Fruit fly (Drosophila melanogaster) whole organism, embryonic: ENCODE results near the gene CG15027.

Source experiments
- CG10565 ChIP-seq: fragments of 200-800 bp; sonication (Bioruptor generic); optimal IDR thresholded peaks from 3 replicates; lab custom pipeline; 2016; ENCODE audit warnings: missing biosample characterization, mild to moderate bottlenecking, missing genetic modification characterization
- CG11560 ChIP-seq: fragments of 200-800 bp; sonication (Bioruptor generic); IDR thresholded peaks from 3 replicates; pipeline ENCODE4 v1.3.6; 2022; ENCODE audit warnings: missing biosample characterization, missing genetic modification characterization
- CG11723 ChIP-seq: fragments of 200-800 bp; sonication (Bioruptor generic); optimal IDR thresholded peaks from 2 replicates; lab custom pipeline; 2017; ENCODE audit warnings: missing biosample characterization, mild to moderate bottlenecking, missing genetic modification characterization
- CG12155 ChIP-seq: fragments of 200-800 bp; sonication (Bioruptor generic); optimal IDR thresholded peaks from 3 replicates; lab custom pipeline; 2016; ENCODE audit warnings: missing biosample characterization, missing genetic modification characterization
- CG14667 ChIP-seq: fragments of 200-800 bp; sonication (Bioruptor generic); IDR thresholded peaks from 2 replicates; pipeline ENCODE4 v1.3.6; 2022; ENCODE audit warnings: missing biosample characterization, missing genetic modification characterization
- CG14710 ChIP-seq: fragments of 200-800 bp; sonication (Bioruptor generic); optimal IDR thresholded peaks from 3 replicates; lab custom pipeline; 2019; ENCODE audit warnings: missing biosample characterization, mild to moderate bottlenecking, missing genetic modification characterization, moderate library complexity
- CG14860 ChIP-seq: fragments of 200-800 bp; sonication (Bioruptor generic); IDR thresholded peaks from 3 replicates; pipeline ENCODE4 v1.3.6; 2022; ENCODE audit warnings: missing biosample characterization, missing genetic modification characterization; ENCODE audit not compliant: partially characterized antibody
- CG1529 ChIP-seq: fragments of 200-800 bp; sonication (Bioruptor generic); optimal IDR thresholded peaks from 3 replicates; lab custom pipeline; 2018; ENCODE audit warnings: missing biosample characterization, missing genetic modification characterization
- CG31441 ChIP-seq: fragments of 200-800 bp; sonication (Bioruptor generic); IDR thresholded peaks from 2 replicates; pipeline ENCODE4 v1.3.6; 2022; ENCODE audit warnings: missing biosample characterization, missing genetic modification characterization
- CG3847 ChIP-seq: fragments of 200-800 bp; sonication (Bioruptor generic); IDR thresholded peaks from 2 replicates; pipeline ENCODE4 v1.3.6; 2022; ENCODE audit warnings: missing biosample characterization, missing genetic modification characterization
- CG4404 ChIP-seq: fragments of 200-800 bp; sonication (Bioruptor generic); IDR thresholded peaks from 2 replicates; pipeline ENCODE4 v1.3.6; 2022; ENCODE audit warnings: missing biosample characterization, missing genetic modification characterization
- CG4424 ChIP-seq: fragments of 200-800 bp; sonication (Bioruptor generic); optimal IDR thresholded peaks from 3 replicates; lab custom pipeline; 2016; ENCODE audit warnings: missing biosample characterization, missing genetic modification characterization
- CG4854 ChIP-seq: fragments of 200-800 bp; sonication (Bioruptor generic); optimal IDR thresholded peaks from 2 replicates; lab custom pipeline; 2016; ENCODE audit warnings: missing biosample characterization, missing genetic modification characterization, inconsistent platforms
- CG6272 ChIP-seq: fragments of 200-800 bp; sonication (Bioruptor generic); IDR thresholded peaks from 2 replicates; pipeline ENCODE4 v1.3.6; 2022; ENCODE audit warnings: missing biosample characterization, missing genetic modification characterization
- CG7556 ChIP-seq: fragments of 200-800 bp; sonication (Bioruptor generic); optimal IDR thresholded peaks from 2 replicates; lab custom pipeline; 2017; ENCODE audit warnings: missing biosample characterization, mild to moderate bottlenecking, missing genetic modification characterization
- CG8089 ChIP-seq: fragments of 200-800 bp; sonication (Bioruptor generic); optimal IDR thresholded peaks from 3 replicates; lab custom pipeline; 2016; ENCODE audit warnings: missing biosample characterization, missing genetic modification characterization
- CG8290 ChIP-seq, 3 experiments: fragments of 200-800 bp; sonication (Bioruptor generic); optimal IDR thresholded peaks; 2 replicates each; lab custom pipeline; 2016 to 2019; ENCODE audit warnings: missing biosample characterization in 3 of 3, missing genetic modification characterization in 3 of 3, mild to moderate bottlenecking in 2 of 3, moderate library complexity in 1 of 3
- CG8478 ChIP-seq: fragments of >200 bp; optimal IDR thresholded peaks from 2 replicates; lab custom pipeline; 2018
- CG8765 ChIP-seq: fragments of 200-800 bp; sonication (Bioruptor generic); IDR thresholded peaks from 2 replicates; pipeline ENCODE4 v1.3.6; 2022; ENCODE audit warnings: missing biosample characterization, missing genetic modification characterization
- CG9437 ChIP-seq: fragments of 200-800 bp; sonication (Bioruptor generic); optimal IDR thresholded peaks from 2 replicates; lab custom pipeline; 2018; ENCODE audit warnings: missing biosample characterization, mild to moderate bottlenecking, missing genetic modification characterization
- Deaf1 ChIP-seq: fragments of 200-800 bp; optimal IDR thresholded peaks from 3 replicates; lab custom pipeline; 2019; ENCODE audit warnings: missing biosample characterization, mild to moderate bottlenecking, missing genetic modification characterization, moderate library complexity
- Dek ChIP-seq: fragments of 200-800 bp; sonication (Bioruptor generic); optimal IDR thresholded peaks from 3 replicates; lab custom pipeline; 2019; ENCODE audit warnings: missing biosample characterization, mild to moderate bottlenecking, missing genetic modification characterization, moderate library complexity
- E2f2 ChIP-seq: fragments of 200-800 bp; sonication (Bioruptor generic); IDR thresholded peaks from 2 replicates; pipeline ENCODE4 v1.3.6; 2022; ENCODE audit warnings: missing biosample characterization, missing genetic modification characterization
- Ets97D ChIP-seq: fragments of 200-800 bp; sonication (Bioruptor generic); optimal IDR thresholded peaks from 3 replicates; lab custom pipeline; 2016; ENCODE audit warnings: missing biosample characterization, missing genetic modification characterization
- Max ChIP-seq: fragments of 200-800 bp; sonication (Bioruptor generic); optimal IDR thresholded peaks from 2 replicates; lab custom pipeline; 2016; ENCODE audit warnings: missing biosample characterization, mild to moderate bottlenecking, missing genetic modification characterization
- Poxn ChIP-seq: fragments of 200-800 bp; sonication (Bioruptor generic); IDR thresholded peaks from 2 replicates; pipeline ENCODE4 v1.3.6; 2022; ENCODE audit warnings: missing biosample characterization, missing genetic modification characterization
- Six4 ChIP-seq: fragments of 200-800 bp; sonication (Bioruptor generic); optimal IDR thresholded peaks from 2 replicates; lab custom pipeline; 2016; ENCODE audit warnings: missing biosample characterization, missing genetic modification characterization
- TFAM ChIP-seq: fragments of 200-800 bp; sonication (Bioruptor generic); optimal IDR thresholded peaks from 2 replicates; lab custom pipeline; 2017; ENCODE audit warnings: missing biosample characterization, missing genetic modification characterization, inconsistent platforms
- YL-1 ChIP-seq: fragments of 200-800 bp; sonication (Bioruptor generic); optimal IDR thresholded peaks from 3 replicates; lab custom pipeline; 2017; ENCODE audit warnings: missing biosample characterization, mild to moderate bottlenecking, missing genetic modification characterization
- cad ChIP-seq: fragments of >200 bp; optimal IDR thresholded peaks from 2 replicates; lab custom pipeline; 2017; ENCODE audit warnings: missing biosample characterization, missing genetic modification characterization
- cato ChIP-seq: fragments of 200-800 bp; sonication (Bioruptor generic); optimal IDR thresholded peaks from 2 replicates; lab custom pipeline; 2016; ENCODE audit warnings: missing biosample characterization, missing genetic modification characterization, borderline replicate concordance
- caup ChIP-seq: fragments of 200-800 bp; sonication (Bioruptor generic); optimal IDR thresholded peaks from 3 replicates; lab custom pipeline; 2017; ENCODE audit warnings: missing biosample characterization, mild to moderate bottlenecking, missing genetic modification characterization, moderate library complexity; ENCODE audit not compliant: severe bottlenecking
- cg ChIP-seq: fragments of 200-800 bp; sonication (Bioruptor generic); optimal IDR thresholded peaks from 3 replicates; lab custom pipeline; 2019; ENCODE audit warnings: missing biosample characterization, mild to moderate bottlenecking, missing genetic modification characterization, moderate library complexity
- chif ChIP-seq, 2 experiments: fragments of 200-800 bp; sonication (Bioruptor generic); optimal IDR thresholded peaks; 3 replicates each; lab custom pipeline; 2016; ENCODE audit warnings: missing biosample characterization in 2 of 2, missing genetic modification characterization in 2 of 2
- dimm ChIP-seq: fragments of 200-800 bp; sonication (Bioruptor generic); IDR thresholded peaks from 2 replicates; pipeline ENCODE4 v1.3.6; 2022; ENCODE audit warnings: missing biosample characterization, missing genetic modification characterization
- dm ChIP-seq: fragments of 200-800 bp; sonication (Bioruptor generic); optimal IDR thresholded peaks from 3 replicates; lab custom pipeline; 2016; ENCODE audit warnings: missing biosample characterization, missing genetic modification characterization
- en ChIP-seq: fragments of 200-800 bp; sonication (Bioruptor generic); optimal IDR thresholded peaks from 2 replicates; lab custom pipeline; 2016; ENCODE audit warnings: missing biosample characterization, missing genetic modification characterization
- eyg ChIP-seq: fragments of 200-800 bp; sonication (Bioruptor generic); optimal IDR thresholded peaks from 3 replicates; lab custom pipeline; 2016; ENCODE audit warnings: missing biosample characterization, missing genetic modification characterization
- fd102C ChIP-seq: fragments of 200-800 bp; sonication (Bioruptor generic); optimal IDR thresholded peaks from 2 replicates; lab custom pipeline; 2018; ENCODE audit warnings: missing biosample characterization, mild to moderate bottlenecking, missing genetic modification characterization, moderate library complexity
- gro ChIP-seq: fragments of 200-800 bp; sonication (Bioruptor generic); optimal IDR thresholded peaks from 2 replicates; lab custom pipeline; 2016; ENCODE audit warnings: missing biosample characterization, missing genetic modification characterization
- nmo ChIP-seq: fragments of 200-800 bp; sonication (Bioruptor generic); optimal IDR thresholded peaks from 2 replicates; lab custom pipeline; 2018; ENCODE audit warnings: missing biosample characterization, mild to moderate bottlenecking, missing genetic modification characterization, moderate library complexity
- nom ChIP-seq: fragments of 200-800 bp; sonication (Bioruptor generic); optimal IDR thresholded peaks from 2 replicates; lab custom pipeline; 2017; ENCODE audit warnings: missing biosample characterization, missing genetic modification characterization, mild to moderate bottlenecking, moderate library complexity, missing genetic modification reagents
- pfk ChIP-seq: fragments of 200-800 bp; sonication (Bioruptor generic); optimal IDR thresholded peaks from 2 replicates; lab custom pipeline; 2018; ENCODE audit warnings: missing biosample characterization, mild to moderate bottlenecking, missing genetic modification characterization, moderate library complexity
- pho ChIP-seq: fragments of 200-800 bp; sonication (Bioruptor generic); optimal IDR thresholded peaks from 2 replicates; lab custom pipeline; 2016; ENCODE audit warnings: missing biosample characterization, missing genetic modification characterization
- ro ChIP-seq: fragments of 200-800 bp; sonication (Bioruptor generic); IDR thresholded peaks from 2 replicates; pipeline ENCODE4 v1.3.6; 2022; ENCODE audit warnings: missing biosample characterization, missing genetic modification characterization
- seq ChIP-seq: fragments of 200-800 bp; sonication (Bioruptor generic); IDR thresholded peaks from 2 replicates; pipeline ENCODE4 v1.3.6; 2022; ENCODE audit warnings: missing biosample characterization, missing genetic modification characterization
- tgo ChIP-seq: fragments of 200-800 bp; sonication (Bioruptor generic); IDR thresholded peaks from 3 replicates; pipeline ENCODE4 v1.3.6; 2022; ENCODE audit warnings: missing biosample characterization, missing genetic modification characterization
- tio ChIP-seq: fragments of 200-800 bp; sonication (Bioruptor generic); optimal IDR thresholded peaks from 2 replicates; lab custom pipeline; 2017; ENCODE audit warnings: missing biosample characterization, missing genetic modification characterization, inconsistent platforms

The CG15027 gene

DNA sequence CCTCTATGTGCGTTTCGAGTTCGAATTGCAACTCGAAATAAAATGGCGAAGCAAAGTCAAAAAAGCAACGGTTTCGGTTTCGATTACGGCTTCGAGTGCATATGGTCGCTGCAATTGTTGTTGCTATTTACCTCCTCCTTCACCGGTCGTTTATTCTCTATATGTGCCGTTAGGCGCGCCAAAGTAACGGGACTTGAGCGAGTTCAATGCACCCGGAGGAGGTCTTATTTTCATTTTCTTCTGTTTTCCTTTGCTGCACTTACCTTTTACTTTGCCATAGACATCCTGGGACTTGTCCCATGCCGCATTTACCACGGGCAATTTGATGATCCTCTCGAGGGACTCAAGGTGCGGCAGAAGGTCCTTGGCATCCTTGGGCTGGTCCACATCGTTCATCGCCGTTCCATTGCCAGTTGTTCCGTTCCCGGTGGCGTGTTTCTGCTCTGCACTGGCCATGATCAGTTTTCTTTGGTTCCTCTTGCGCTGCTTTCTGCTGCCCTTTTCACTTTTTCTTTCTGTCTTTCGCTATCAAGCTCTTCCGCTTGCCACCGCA is 10.1 kb downstream of the CG15027 start:
- TF ChIP-seq CG8478, result no peak
- TF ChIP-seq gro, result no peak
- TF ChIP-seq ro (GFP tag; lab: Robert Waterston, UW), result no peak
- peak; percentile 84 for TF ChIP-seq pfk (GFP tag; lab: Kevin White, UChicago)
- TF ChIP-seq CG1529 (GFP tag; lab: Kevin White, UChicago), result no peak

DNA sequence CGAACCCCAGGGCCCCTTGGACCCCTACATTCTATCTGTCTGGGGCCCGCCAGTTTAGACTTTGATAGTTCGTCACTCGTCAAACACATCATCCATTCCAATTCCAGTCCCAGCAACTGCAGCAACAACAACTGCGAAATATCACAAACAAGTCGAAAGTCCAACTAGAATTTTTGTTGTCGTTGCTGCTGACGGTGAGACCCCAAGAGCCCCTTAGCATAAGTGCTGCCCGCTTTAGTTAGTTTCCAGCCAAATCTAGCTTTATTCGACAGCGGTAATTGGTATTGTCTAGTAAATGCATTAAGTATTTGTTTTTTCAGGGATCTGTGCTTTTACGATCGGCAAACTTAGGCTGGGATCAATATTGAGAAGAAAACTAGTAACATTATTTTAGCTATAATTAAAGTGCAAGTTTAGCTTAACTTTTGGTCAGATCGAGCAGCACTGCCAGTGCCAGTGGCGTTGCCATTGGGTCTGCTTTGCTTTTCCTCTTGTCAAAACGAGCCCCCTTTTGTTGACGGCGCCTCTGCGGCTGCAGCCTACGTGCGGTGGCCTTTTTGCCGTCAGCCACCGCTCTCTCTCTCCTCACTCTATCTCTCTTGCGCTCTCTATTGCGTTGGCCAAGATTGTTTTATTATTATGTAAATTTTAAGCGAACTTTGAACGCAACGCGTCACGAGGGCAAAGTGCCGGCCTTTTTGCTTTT is 10.8 kb downstream of the CG15027 start:
- peak; percentile 93 for TF ChIP-seq CG7556
- TF ChIP-seq CG14667 (GFP tag; lab: Robert Waterston, UW), result peak; percentile 86
- no peak for TF ChIP-seq fd102C
- TF ChIP-seq CG4404, result peak; percentile 69
- TF ChIP-seq CG12155 (GFP tag; lab: Kevin White, UChicago), result peak; percentile 88
- TF ChIP-seq caup, result peak; percentile 81
- peak; percentile 68 for TF ChIP-seq Ets97D (GFP tag; lab: Kevin White, UChicago)
- TF ChIP-seq nom (GFP tag; lab: Kevin White, UChicago), result peak; percentile 97
- peak; percentile 84 for TF ChIP-seq CG3847
- peak; percentile 78 for TF ChIP-seq Six4 (GFP tag; lab: Kevin White, UChicago)
- TF ChIP-seq dm (GFP tag; lab: Kevin White, UChicago), result peak; percentile 84
- TF ChIP-seq eyg (GFP tag; lab: Kevin White, UChicago), result peak; percentile 86
- TF ChIP-seq E2f2 (GFP tag; lab: Robert Waterston, UW), result peak; percentile 67
- peak; percentile 84 for TF ChIP-seq CG31441 (GFP tag; lab: Robert Waterston, UW)
- TF ChIP-seq CG14710, result peak; percentile 75
- TF ChIP-seq CG9437 (GFP tag; lab: Kevin White, UChicago), result peak; percentile 65
- TF ChIP-seq CG11560 (tag; lab: Robert Waterston, UW), result peak; percentile 80
- peak; percentile 85 for TF ChIP-seq en
- peak; percentile 94 for TF ChIP-seq pho (GFP tag; lab: Kevin White, UChicago)
- TF ChIP-seq Poxn (GFP tag; lab: Robert Waterston, UW), result peak; percentile 72
- peak; percentile 65; the same call in 1 of the 2 replicates for TF ChIP-seq CG8765 (GFP tag; lab: Robert Waterston, UW)
- TF ChIP-seq CG8290 (GFP tag; optimal IDR thresholded peaks at IDR 0.05; lab: Kevin White, UChicago), result peak; percentile 84
- peak in 1 of 2 experiments; percentile 96 for TF ChIP-seq CG8290 (tag; optimal IDR thresholded peaks at IDR 0.05; lab: Kevin White, UChicago)
- peak; percentile 89 for TF ChIP-seq tgo (GFP tag; lab: Robert Waterston, UW)
- TF ChIP-seq nmo (GFP tag; lab: Kevin White, UChicago), result peak; percentile 86
- TF ChIP-seq Dek, result peak; percentile 80
- TF ChIP-seq Deaf1 (tag; lab: Kevin White, UChicago), result peak; percentile 64
- peak; percentile 79 for TF ChIP-seq CG4854 (GFP tag; lab: Kevin White, UChicago)
- peak; percentile 26 for TF ChIP-seq YL-1
- no peak for TF ChIP-seq cg (GFP tag; lab: Kevin White, UChicago)
- TF ChIP-seq CG8089 (GFP tag; lab: Kevin White, UChicago), result peak; percentile 81
- peak; percentile 86 to 93 for TF ChIP-seq chif (GFP tag; optimal IDR thresholded peaks at IDR 0.05; lab: Kevin White, UChicago)
- peak; percentile 76 for TF ChIP-seq cato (GFP tag; lab: Kevin White, UChicago)
- TF ChIP-seq CG10565, result peak; percentile 30
- no peak for TF ChIP-seq CG14860 (GFP tag; lab: Robert Waterston, UW)
- TF ChIP-seq seq (GFP tag; lab: Robert Waterston, UW), result peak; percentile 88
- peak; percentile 90 for TF ChIP-seq CG4424 (GFP tag; lab: Kevin White, UChicago)
- TF ChIP-seq tio, result peak; percentile 77
- TF ChIP-seq Max (GFP tag; lab: Kevin White, UChicago), result peak; percentile 58
- peak; percentile 36 for TF ChIP-seq TFAM (GFP tag; lab: Kevin White, UChicago)
- TF ChIP-seq CG6272 (GFP tag; lab: Robert Waterston, UW), result peak; percentile 86
- TF ChIP-seq CG11723, result peak; percentile 85
- TF ChIP-seq cad (GFP tag; lab: Kevin White, UChicago), result no peak
- peak; percentile 66; the same call in 1 of the 2 replicates for TF ChIP-seq dimm (GFP tag; lab: Robert Waterston, UW)
